Fruit fly (Drosophila melanogaster): Measurements from ENCODE around the gene otu.

The otu gene

dm6 chrX:8534734-8535133 lies 45.4 kb upstream of the otu start (continued):
- TF ChIP-seq pan (optimal IDR thresholded peaks at IDR 0.05), result no peak
- TF ChIP-seq pan (GFP tag; optimal IDR thresholded peaks at IDR 0.05 in 1 of 2, IDR thresholded peaks at IDR 0.05 in 1 of 2), result peak in 1 of 2 experiments; percentile 43
- no peak for TF ChIP-seq CG30403 (GFP tag; optimal IDR thresholded peaks at IDR 0.05)
- peak; percentile 47; the same call in 1 of the 2 replicates for TF ChIP-seq CG31441 (GFP tag; IDR thresholded peaks at IDR 0.05)
- no peak for TF ChIP-seq CG16813 (GFP tag; IDR thresholded peaks at IDR 0.05; ENCODE audit: partially characterized antibody)
- TF ChIP-seq CG10209 (GFP tag; optimal IDR thresholded peaks at IDR 0.05), result no peak
- TF ChIP-seq CG17829 (tag; optimal IDR thresholded peaks at IDR 0.05), result peak; percentile 0
- peak; percentile 64 for TF ChIP-seq gem (tag; optimal IDR thresholded peaks at IDR 0.05)
- no peak for TF ChIP-seq CG4854 (GFP tag; optimal IDR thresholded peaks at IDR 0.05)
- peak; percentile 48 for TF ChIP-seq CG11504 (tag; optimal IDR thresholded peaks at IDR 0.05)
- TF ChIP-seq CG5180 (GFP tag; optimal IDR thresholded peaks at IDR 0.05), result no peak
- no peak for TF ChIP-seq Dad (GFP tag; optimal IDR thresholded peaks at IDR 0.05)
- TF ChIP-seq CG6689 (GFP tag; IDR thresholded peaks at IDR 0.05), result no peak
- no peak for TF ChIP-seq D19B (GFP tag; optimal IDR thresholded peaks at IDR 0.05)
- peak in 1 of 2 experiments; percentile 21 for TF ChIP-seq Pdp1 (GFP tag; optimal IDR thresholded peaks at IDR 0.05)
- peak; percentile 9 for TF ChIP-seq tap (tag; optimal IDR thresholded peaks at IDR 0.05)
- TF ChIP-seq tgo (GFP tag; IDR thresholded peaks at IDR 0.05), result peak; percentile 34; the same call in 2 of the 3 replicates
- no peak for TF ChIP-seq cg (GFP tag; optimal IDR thresholded peaks at IDR 0.05)
- peak; percentile 13; the same call in 1 of the 2 replicates for TF ChIP-seq sisA (GFP tag; IDR thresholded peaks at IDR 0.05)
- no peak for TF ChIP-seq CG10543 (GFP tag; optimal IDR thresholded peaks at IDR 0.05)
- TF ChIP-seq CG7987 (GFP tag; optimal IDR thresholded peaks at IDR 0.05), result no peak
- TF ChIP-seq Bteb2 (GFP tag; optimal IDR thresholded peaks at IDR 0.05), result no peak
- peak; percentile 33 for TF ChIP-seq CG13424 (tag; optimal IDR thresholded peaks at IDR 0.05)
- TF ChIP-seq ems (GFP tag; optimal IDR thresholded peaks at IDR 0.05), result no peak
- TF ChIP-seq D (optimal IDR thresholded peaks at IDR 0.05), result no peak
- TF ChIP-seq D (GFP tag; optimal IDR thresholded peaks at IDR 0.05), result no peak
- peak; percentile 17 for TF ChIP-seq grau (tag; optimal IDR thresholded peaks at IDR 0.05)
- peak; percentile 54 for TF ChIP-seq dmrt99B (tag; optimal IDR thresholded peaks at IDR 0.05)
- no peak for TF ChIP-seq sd (tag; optimal IDR thresholded peaks at IDR 0.05)
- no peak for TF ChIP-seq Atf-2 (GFP tag; optimal IDR thresholded peaks at IDR 0.05)
- TF ChIP-seq CG10565 (GFP tag; optimal IDR thresholded peaks at IDR 0.05), result no peak
- peak; percentile 32; the same call in 1 of the 2 replicates for TF ChIP-seq Xrp1 (GFP tag; IDR thresholded peaks at IDR 0.05)
- TF ChIP-seq ap (GFP tag; IDR thresholded peaks at IDR 0.05), result no peak
- TF ChIP-seq sens (GFP tag), result peak; percentile 45
- TF ChIP-seq CG16863 (GFP tag; optimal IDR thresholded peaks at IDR 0.05), result no peak
- TF ChIP-seq zen (tag; optimal IDR thresholded peaks at IDR 0.05), result no peak
- peak; percentile 39; the same call in 1 of the 2 replicates for TF ChIP-seq Ptx1 (GFP tag; IDR thresholded peaks at IDR 0.05)
- no peak for TF ChIP-seq CG18619 (GFP tag; optimal IDR thresholded peaks at IDR 0.05)
- no peak for TF ChIP-seq Mad (GFP tag; optimal IDR thresholded peaks at IDR 0.05)
- peak; percentile 25 for TF ChIP-seq Sox100B (GFP tag; optimal IDR thresholded peaks at IDR 0.05)
- no peak for TF ChIP-seq CG12299 (tag; optimal IDR thresholded peaks at IDR 0.05)
- TF ChIP-seq CG2712 (tag; optimal IDR thresholded peaks at IDR 0.05), result peak; percentile 38
- peak; percentile 12 for TF ChIP-seq Ssrp (tag; optimal IDR thresholded peaks at IDR 0.05)
- TF ChIP-seq Vsx1 (GFP tag; optimal IDR thresholded peaks at IDR 0.05), result no peak
- TF ChIP-seq CG12659 (GFP tag; optimal IDR thresholded peaks at IDR 0.05), result peak; percentile 2
- TF ChIP-seq fd96Cb (tag; optimal IDR thresholded peaks at IDR 0.05), result peak; percentile 12
- TF ChIP-seq CG8924 (tag; optimal IDR thresholded peaks at IDR 0.05), result no peak
- TF ChIP-seq Hey (tag; optimal IDR thresholded peaks at IDR 0.05), result no peak
- peak; percentile 26 for TF ChIP-seq CG18262 (tag; optimal IDR thresholded peaks at IDR 0.05)
- no peak for TF ChIP-seq Six4 (GFP tag; optimal IDR thresholded peaks at IDR 0.05)
- no peak for TF ChIP-seq CG3407 (GFP tag; optimal IDR thresholded peaks at IDR 0.05)
